Fruit fly (Drosophila melanogaster): ENCODE measurements around the gene CG32645.

CG32645 gene

dm6 chrX:13089920-13090655 is 48.9 kb upstream of the CG32645 start, which contains the start of gene hep (continued):
- TF ChIP-seq Ets96B (tag; optimal IDR thresholded peaks at IDR 0.05) (no peak), CG11762 (GFP tag; optimal IDR thresholded peaks at IDR 0.05; ENCODE audit: insufficient read depth) (no peak), CG1621 (tag; optimal IDR thresholded peaks at IDR 0.05) (no peak), Sox102F (GFP tag; optimal IDR thresholded peaks at IDR 0.05) (no peak), Eip93F (GFP tag; optimal IDR thresholded peaks at IDR 0.05) (no peak), net (GFP tag; optimal IDR thresholded peaks at IDR 0.05) (no peak), cyc (GFP tag; optimal IDR thresholded peaks at IDR 0.05) (no peak), CG32006 (GFP tag; optimal IDR thresholded peaks at IDR 0.05) (peak; percentile 35), CG3919 (GFP tag; optimal IDR thresholded peaks at IDR 0.05) (peak; percentile 36), CG11902 (GFP tag; optimal IDR thresholded peaks at IDR 0.05) (no peak), CG4318 (GFP tag; optimal IDR thresholded peaks at IDR 0.05) (no peak), Blimp-1 (GFP tag; optimal IDR thresholded peaks at IDR 0.05) (no peak), CG3032 (tag; optimal IDR thresholded peaks at IDR 0.05) (no peak)

- TF ChIP-seq svp (GFP tag) (peak; percentile 6), CG11762 (GFP tag; optimal IDR thresholded peaks at IDR 0.05; ENCODE audit: insufficient read depth) (no peak), CG31627 (GFP tag; optimal IDR thresholded peaks at IDR 0.05) (no peak), Gug (GFP tag; IDR thresholded peaks at IDR 0.05) (no peak), CG6808 (GFP tag; optimal IDR thresholded peaks at IDR 0.05) (peak; percentile 92), CG1621 (tag; optimal IDR thresholded peaks at IDR 0.05) (no peak), CG9139 (GFP tag; optimal IDR thresholded peaks at IDR 0.05) (no peak)
Observed at dm6 chrX:13090656-13091261, 48.2 kb upstream of the CG32645 start, which contains the start of gene lic. lic (plus strand) TSS chrX:13091145.

DNA sequence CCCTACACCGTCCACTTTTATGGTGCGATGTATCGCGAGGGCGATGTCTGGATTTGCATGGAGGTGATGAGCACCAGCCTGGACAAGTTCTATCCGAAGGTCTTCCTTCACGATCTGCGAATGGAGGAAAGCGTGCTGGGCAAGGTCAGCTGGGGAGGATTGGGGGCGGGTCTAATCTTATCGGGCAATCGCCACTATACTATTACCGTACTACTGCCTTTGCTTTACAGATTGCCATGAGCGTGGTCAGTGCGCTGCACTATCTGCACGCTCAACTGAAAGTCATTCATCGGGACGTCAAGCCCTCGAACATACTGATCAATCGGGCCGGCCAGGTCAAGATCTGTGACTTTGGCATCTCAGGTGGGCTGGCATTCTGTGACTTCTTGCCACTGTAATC is 47.1 kb upstream of the CG32645 start:
- TF ChIP-seq CG10669 (GFP tag; optimal IDR thresholded peaks at IDR 0.05) (no peak), Lpt (GFP tag; optimal IDR thresholded peaks at IDR 0.05) (no peak), CG6808 (GFP tag; optimal IDR thresholded peaks at IDR 0.05) (no peak), Eip78C (GFP tag) (no peak), CG9139 (GFP tag; optimal IDR thresholded peaks at IDR 0.05) (no peak)

dm6 chrX:13094085-13094764 is 44.8 kb upstream of the CG32645 start, which contains the start of gene CG2200:
CG2200 (plus strand) TSS chrX:13094299.
- TF ChIP-seq Hr39 (GFP tag; optimal IDR thresholded peaks at IDR 0.05) (peak; percentile 72), Hr4 (GFP tag; optimal IDR thresholded peaks at IDR 0.05) (peak; percentile 70), fd85E (GFP tag; optimal IDR thresholded peaks at IDR 0.05) (peak; percentile 36), topi (GFP tag; optimal IDR thresholded peaks at IDR 0.05) (peak; percentile 78), spab (GFP tag; optimal IDR thresholded peaks at IDR 0.05) (no peak), CG6854 (GFP tag; optimal IDR thresholded peaks at IDR 0.05) (peak; percentile 29), dsx (GFP tag; optimal IDR thresholded peaks at IDR 0.05; ENCODE audit: poor library complexity, severe bottlenecking) (peak; percentile 22), Blimp-1 (GFP tag; optimal IDR thresholded peaks at IDR 0.05) (peak; percentile 2), Smox (GFP tag; optimal IDR thresholded peaks at IDR 0.05) (peak; percentile 77), CG6163 (GFP tag; IDR thresholded peaks at IDR 0.05) (peak; percentile 70), Ets21C (GFP tag; optimal IDR thresholded peaks at IDR 0.05) (peak; percentile 72), CG6792 (GFP tag; optimal IDR thresholded peaks at IDR 0.05) (peak; percentile 76), OdsH (GFP tag; optimal IDR thresholded peaks at IDR 0.05) (peak; percentile 71), Eip75B (GFP tag; optimal IDR thresholded peaks at IDR 0.05) (peak; percentile 64), CG31627 (GFP tag; optimal IDR thresholded peaks at IDR 0.05) (peak; percentile 74), Sox102F (GFP tag; optimal IDR thresholded peaks at IDR 0.05) (peak; percentile 82), CG6808 (GFP tag; optimal IDR thresholded peaks at IDR 0.05) (peak; percentile 63), CG8319 (GFP tag; optimal IDR thresholded peaks at IDR 0.05) (peak; percentile 59), Hr38 (GFP tag; optimal IDR thresholded peaks at IDR 0.05) (no peak), CG6276 (GFP tag; optimal IDR thresholded peaks at IDR 0.05) (no peak), CG10669 (GFP tag; optimal IDR thresholded peaks at IDR 0.05) (peak; percentile 58), Gug (GFP tag; IDR thresholded peaks at IDR 0.05) (peak; percentile 53), salr (GFP tag; optimal IDR thresholded peaks at IDR 0.05) (peak in 1 of 2 experiments; percentile 19), CG10631 (GFP tag; optimal IDR thresholded peaks at IDR 0.05) (peak; percentile 64), CG16779 (tag; optimal IDR thresholded peaks at IDR 0.05) (no peak), CG9139 (GFP tag; optimal IDR thresholded peaks at IDR 0.05) (no peak), svp (GFP tag) (peak; percentile 93), Ets96B (tag; optimal IDR thresholded peaks at IDR 0.05) (peak; percentile 39), esn (GFP tag; optimal IDR thresholded peaks at IDR 0.05) (peak; percentile 84)

Measured in whole organism, prepupa.